Worm (Caenorhabditis elegans): ENCODE data around the gene eif-3.L.
A peak's percentile ranks its signal among the peaks of the same experiment; 100 is the strongest.

Gene eif-3.L

ce11 chrII:5587794-5588193 is 34.5 kb downstream of the eif-3.L start:
- TF ChIP-seq nhr-27 (tag; optimal IDR thresholded peaks at IDR 0.05) (no peak), madf-6 (GFP tag; IDR thresholded peaks at IDR 0.05) (no peak), F37B4.10 (GFP tag; IDR thresholded peaks at IDR 0.05) (no peak), hrde-1 (tag; optimal IDR thresholded peaks at IDR 0.05; ENCODE audit: borderline replicate concordance) (no peak), zim-3 (tag; optimal IDR thresholded peaks at IDR 0.05) (no peak), F22D6.2 (tag; optimal IDR thresholded peaks at IDR 0.05) (no peak)

DNA sequence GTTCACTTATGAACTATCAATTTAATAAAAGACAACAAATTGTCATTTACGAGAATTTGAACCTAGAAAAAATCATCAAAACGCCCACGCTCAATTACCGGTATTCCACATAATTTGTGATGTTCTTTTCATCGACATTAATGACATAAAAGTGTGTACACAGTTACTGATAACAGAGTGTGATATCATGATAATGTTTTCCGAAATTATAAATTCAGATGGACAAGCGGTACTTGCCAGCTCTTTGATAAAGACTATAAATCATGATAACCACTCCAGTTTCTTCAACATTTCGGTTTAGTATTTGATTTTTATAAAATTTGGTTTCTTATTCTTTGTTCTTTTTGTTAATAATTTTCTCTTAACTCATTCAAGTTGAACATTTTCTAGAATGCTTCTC is 36.5 kb downstream of the eif-3.L start, which contains the start of gene lys-8:
Gene lys-8, plus strand, starts transcription at position 391 of the 400 bp plus-strand sequence.
- peak; percentile 44 for TF ChIP-seq ets-4 (GFP tag; optimal IDR thresholded peaks at IDR 0.05)
- peak; percentile 93 for TF ChIP-seq nhr-80 (tag; optimal IDR thresholded peaks at IDR 0.05)
- TF ChIP-seq snpc-4 (GFP tag; optimal IDR thresholded peaks at IDR 0.05): no peak
- peak in 1 of 4 experiments; percentile 49 for TF ChIP-seq snpc-4 (tag; optimal IDR thresholded peaks at IDR 0.05)
- no peak for TF ChIP-seq madf-3 (GFP tag; IDR thresholded peaks at IDR 0.05)
- peak; percentile 46; the same call in 1 of the 2 replicates for TF ChIP-seq dox-1 (GFP tag; IDR thresholded peaks at IDR 0.05)
- TF ChIP-seq let-607 (tag; optimal IDR thresholded peaks at IDR 0.05): peak in 1 of 2 experiments; percentile 13

DNA sequence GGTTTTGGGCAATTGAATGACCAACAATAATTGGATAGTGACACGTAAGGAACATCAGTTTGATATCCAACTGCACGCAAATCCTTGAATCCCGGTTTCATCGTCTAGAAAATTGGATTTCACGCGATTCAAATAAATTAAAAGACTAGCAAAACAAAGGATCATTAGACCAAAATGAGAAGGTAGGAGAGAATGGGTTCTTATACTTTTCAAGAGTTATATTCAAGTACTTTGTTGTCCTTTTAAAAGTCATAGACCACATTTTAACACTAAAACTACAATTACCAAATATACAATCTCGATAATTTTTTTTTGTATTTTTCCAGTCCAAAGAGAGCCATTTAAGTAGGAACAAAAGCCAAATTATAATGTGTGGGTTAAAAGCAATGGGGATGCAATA is 40.0 kb downstream of the eif-3.L start, which contains the start of gene T25E4.2:
Gene T25E4.2, minus strand, starts transcription at position 101 of the 400 bp plus-strand sequence.
- TF ChIP-seq nhr-27 (tag; optimal IDR thresholded peaks at IDR 0.05) (no peak), tbx-9 (tag; optimal IDR thresholded peaks at IDR 0.05; ENCODE audit: borderline replicate concordance) (no peak), Y53G8AR.9 (GFP tag; conservative IDR thresholded peaks at IDR 0.05) (no peak), ets-4 (GFP tag; optimal IDR thresholded peaks at IDR 0.05) (no peak), athp-1 (tag; optimal IDR thresholded peaks at IDR 0.05) (no peak), hmg-1.2 (GFP tag; IDR thresholded peaks at IDR 0.05) (no peak), sdz-38 (tag; optimal IDR thresholded peaks at IDR 0.05) (no peak), nhr-90 (tag; optimal IDR thresholded peaks at IDR 0.05) (no peak), Y56A3A.18 (GFP tag; IDR thresholded peaks at IDR 0.05) (no peak), F33H1.4 (GFP tag; IDR thresholded peaks at IDR 0.05) (no peak), die-1 (tag; optimal IDR thresholded peaks at IDR 0.05) (no peak), ceh-91 (GFP tag; IDR thresholded peaks at IDR 0.05) (no peak), tbp1 (GFP tag; optimal IDR thresholded peaks at IDR 0.05) (no peak), T07F8.4 (tag; optimal IDR thresholded peaks at IDR 0.05) (no peak), cebp-1 (GFP tag; IDR thresholded peaks at IDR 0.05) (no peak), cebp-1 (tag; optimal IDR thresholded peaks at IDR 0.05) (no peak), ztf-25 (GFP tag; IDR thresholded peaks at IDR 0.05) (no peak), mel-28 (tag; optimal IDR thresholded peaks at IDR 0.05; ENCODE audit: borderline replicate concordance) (no peak), rcor-1 (GFP tag; IDR thresholded peaks at IDR 0.05) (no peak), let-607 (tag; optimal IDR thresholded peaks at IDR 0.05) (no peak), lsl-1 (GFP tag; optimal IDR thresholded peaks at IDR 0.05) (no peak)

DNA sequence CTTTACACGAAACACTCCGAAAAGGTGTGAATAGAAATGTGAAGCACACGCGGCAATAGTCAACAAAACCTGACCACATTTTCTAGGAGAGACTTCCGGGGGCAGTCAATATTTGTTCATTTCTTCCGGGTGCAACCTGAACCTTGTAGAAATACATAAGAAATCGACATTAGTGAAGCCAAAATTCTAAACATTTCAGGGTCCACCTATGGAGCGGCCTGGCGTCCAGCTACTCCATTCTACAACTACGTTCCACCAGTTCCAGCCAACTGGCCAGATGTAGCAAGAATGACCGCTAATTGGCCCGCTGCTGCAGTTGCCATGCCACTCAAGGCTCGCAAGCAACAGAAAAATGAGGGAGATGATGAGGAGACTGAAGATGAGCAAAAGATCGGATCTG is 43.0 kb downstream of the eif-3.L start:
- no peak for TF ChIP-seq snpc-1.1 (tag; optimal IDR thresholded peaks at IDR 0.05; ENCODE audit: insufficient read depth)
- TF ChIP-seq bed-1 (GFP tag; IDR thresholded peaks at IDR 0.05): 0 out of 2 replicates have a peak, but pooled peaks have one; percentile 56
- TF ChIP-seq F52B5.7 (tag; optimal IDR thresholded peaks at IDR 0.05): no peak
